Fruit fly (Drosophila melanogaster) whole organism, adult: ENCODE data around the gene CG14418.

Experiments
- CG11617 ChIP-seq: fragments of 200-800 bp; sonication (Bioruptor generic); optimal IDR thresholded peaks from 2 replicates; lab custom pipeline; 2017; ENCODE audit warnings: mild to moderate bottlenecking, missing biosample characterization, missing genetic modification reagents, missing genetic modification characterization
- CG14711 ChIP-seq: fragments of 200-800 bp; sonication (Bioruptor generic); optimal IDR thresholded peaks from 2 replicates; lab custom pipeline; 2018; ENCODE audit warnings: missing biosample characterization, mild to moderate bottlenecking, missing genetic modification characterization, moderate library complexity
- CG7045 ChIP-seq: fragments of 200-800 bp; sonication (Bioruptor generic); optimal IDR thresholded peaks from 2 replicates; lab custom pipeline; 2017; ENCODE audit warnings: missing biosample characterization, mild to moderate bottlenecking, missing genetic modification characterization
- CG7101 ChIP-seq: fragments of 200-800 bp; sonication (Bioruptor generic); optimal IDR thresholded peaks from 2 replicates; lab custom pipeline; 2018; ENCODE audit warnings: missing biosample characterization, mild to moderate bottlenecking, missing genetic modification characterization, moderate library complexity
- Clk ChIP-seq: fragments of 200-800 bp; sonication (Bioruptor generic); optimal IDR thresholded peaks from 2 replicates; lab custom pipeline; 2017; ENCODE audit warnings: missing biosample characterization, missing genetic modification characterization
- Crg-1 ChIP-seq: fragments of 200-800 bp; sonication (Bioruptor generic); optimal IDR thresholded peaks from 2 replicates; lab custom pipeline; 2016; ENCODE audit warnings: missing biosample characterization, missing genetic modification characterization
- Mnt ChIP-seq: fragments of 200-800 bp; sonication (Bioruptor generic); optimal IDR thresholded peaks from 2 replicates; lab custom pipeline; 2016; ENCODE audit warnings: missing biosample characterization, mild to moderate bottlenecking, missing genetic modification characterization
- bab1 ChIP-seq: fragments of 200-800 bp; sonication (Bioruptor generic); optimal IDR thresholded peaks from 3 replicates; lab custom pipeline; 2019; ENCODE audit warnings: missing biosample characterization, mild to moderate bottlenecking, missing genetic modification characterization, moderate library complexity
- cic ChIP-seq: fragments of 200-800 bp; sonication (Bioruptor generic); optimal IDR thresholded peaks from 2 replicates; lab custom pipeline; 2017; ENCODE audit warnings: missing biosample characterization, mild to moderate bottlenecking, missing genetic modification characterization, moderate library complexity
- kay ChIP-seq: fragments of 200-800 bp; sonication (Bioruptor generic); peaks from one replicate; lab custom pipeline; 2016; ENCODE audit warnings: missing biosample characterization, missing genetic modification characterization, borderline replicate concordance
- ovo ChIP-seq: fragments of 200-800 bp; sonication (Bioruptor generic); optimal IDR thresholded peaks from 2 replicates; lab custom pipeline; 2016; ENCODE audit warnings: missing biosample characterization, missing genetic modification characterization
- pad ChIP-seq: fragments of 200-800 bp; sonication (Bioruptor generic); optimal IDR thresholded peaks from 3 replicates; lab custom pipeline; 2017; ENCODE audit warnings: missing biosample characterization, missing genetic modification characterization, mild to moderate bottlenecking, moderate library complexity, missing genetic modification reagents

- TF ChIP-seq CG14711 (no peak), Clk (no peak), cic (no peak), CG7101 (no peak), ovo (no peak), Mnt (no peak), pad (GFP tag; lab: Kevin White, UChicago) (no peak), kay (GFP tag; lab: Kevin White, UChicago) (no peak), bab1 (GFP tag; lab: Kevin White, UChicago) (no peak), CG11617 (GFP tag; lab: Kevin White, UChicago) (no peak), Crg-1 (GFP tag; lab: Kevin White, UChicago) (no peak), CG7045 (no peak)
These were observed 945 bp downstream of the CG14418 start for dm6 chrX:2882516-2882915.
